Worm (Caenorhabditis elegans) whole organism, young adult: ENCODE measurements around the gene brd-1.

Experiments used
- B0336.3 ChIP-seq: fragments of 200-800 bp; sonication (Bioruptor generic); IDR thresholded peaks from 2 replicates; pipeline ENCODE4 v1.3.6; 2022; ENCODE audit warnings: missing genetic modification characterization, missing compliant biosample characterization
- C17E4.6 ChIP-seq: fragments of 200-800 bp; sonication (Bioruptor generic); IDR thresholded peaks from 2 replicates; pipeline ENCODE4 v1.3.6; 2022; ENCODE audit warnings: missing genetic modification reagents, missing genetic modification characterization, missing compliant biosample characterization
- F37B4.10 ChIP-seq: fragments of 200-800 bp; sonication (Bioruptor generic); IDR thresholded peaks from 2 replicates; pipeline ENCODE4 v1.3.6; 2022; ENCODE audit warnings: missing genetic modification characterization, missing compliant biosample characterization
- F39B2.1 ChIP-seq: fragments of 200-800 bp; sonication (Bioruptor generic); IDR thresholded peaks from 2 replicates; pipeline ENCODE4 v1.3.6; 2022; ENCODE audit warnings: missing genetic modification reagents, missing genetic modification characterization, missing compliant biosample characterization
- F49E8.2 ChIP-seq: sonication (generic microtip); optimal IDR thresholded peaks from 3 replicates; lab custom pipeline; 2017; ENCODE audit warnings: missing genetic modification characterization, mild to moderate bottlenecking, missing compliant biosample characterization, antibody characterized with exemption, moderate library complexity; ENCODE audit not compliant: insufficient read depth
- F57C9.4 ChIP-seq: sonication (generic microtip); optimal IDR thresholded peaks from 2 replicates; lab custom pipeline; 2017; ENCODE audit warnings: mild to moderate bottlenecking, missing genetic modification characterization, missing compliant biosample characterization
- Y53G8AR.9 ChIP-seq: fragments of 200-800 bp; sonication (Bioruptor generic); conservative IDR thresholded peaks from 2 replicates; pipeline ENCODE4 v1.3.6; 2022; ENCODE audit warnings: missing genetic modification reagents, missing genetic modification characterization, missing compliant biosample characterization
- Y56A3A.18 ChIP-seq: fragments of 200-800 bp; sonication (Bioruptor generic); IDR thresholded peaks from 2 replicates; pipeline ENCODE4 v1.3.6; 2022; ENCODE audit warnings: missing genetic modification reagents, missing genetic modification characterization, missing compliant biosample characterization
- ama-1 ChIP-seq, 3 experiments: fragments of 150-350 bp in 1 of 3; sonication (generic microtip) in 2 of 3; optimal IDR thresholded peaks; 2 replicates each; lab custom pipeline; 2014 to 2018; ENCODE audit warnings: missing biosample characterization in 2 of 3, missing genetic modification characterization in 2 of 3, missing genetic modification reagents in 2 of 3
- atf-7 ChIP-seq: sonication (generic microtip); optimal IDR thresholded peaks from 2 replicates; lab custom pipeline; 2017; ENCODE audit warnings: mild to moderate bottlenecking, missing genetic modification characterization, missing compliant biosample characterization
- athp-1 ChIP-seq: sonication (generic microtip); optimal IDR thresholded peaks from 2 replicates; lab custom pipeline; 2017; ENCODE audit warnings: mild to moderate bottlenecking, missing genetic modification characterization, missing compliant biosample characterization
- attf-3 ChIP-seq: fragments of 200-800 bp; sonication (Bioruptor generic); conservative IDR thresholded peaks from 2 replicates; pipeline ENCODE4 v1.3.6; 2022; ENCODE audit warnings: missing genetic modification reagents, missing genetic modification characterization, missing compliant biosample characterization
- attf-6 ChIP-seq: fragments of 200-800 bp; sonication (Bioruptor generic); IDR thresholded peaks from 2 replicates; pipeline ENCODE4 v1.3.6; 2022; ENCODE audit warnings: missing genetic modification reagents, missing genetic modification characterization, missing compliant biosample characterization
- cebp-1 ChIP-seq, 2 experiments: fragments of 200-800 bp in 1 of 2; sonication (Bioruptor generic) in 1 of 2; sonication (generic microtip) in 1 of 2; IDR thresholded peaks in 1 of 2; optimal IDR thresholded peaks in 1 of 2; 2 replicates each; pipeline versions ENCODE4 v1.3.6 to Lab custom; 2017 to 2022; ENCODE audit warnings: missing compliant biosample characterization in 2 of 2, missing genetic modification characterization in 2 of 2, mild to moderate bottlenecking in 1 of 2, missing genetic modification reagents in 1 of 2, moderate library complexity in 1 of 2
- dox-1 ChIP-seq: fragments of 200-800 bp; sonication (Bioruptor generic); IDR thresholded peaks from 2 replicates; pipeline ENCODE4 v1.3.6; 2022; ENCODE audit warnings: missing genetic modification reagents, missing genetic modification characterization, missing compliant biosample characterization
- dpff-1 ChIP-seq: sonication (generic microtip); optimal IDR thresholded peaks from 2 replicates; lab custom pipeline; 2017; ENCODE audit warnings: mild to moderate bottlenecking, missing genetic modification characterization, missing compliant biosample characterization
- dpl-1 ChIP-seq: fragments of 150-350 bp; optimal IDR thresholded peaks from 2 replicates; lab custom pipeline; 2014; ENCODE audit warnings: missing biosample characterization, missing genetic modification reagents, missing genetic modification characterization
- ekl-4 ChIP-seq: fragments of 200-800 bp; sonication (Bioruptor generic); IDR thresholded peaks from 2 replicates; pipeline ENCODE4 v1.3.6; 2022; ENCODE audit warnings: missing genetic modification reagents, missing genetic modification characterization, missing compliant biosample characterization
- fkh-3 ChIP-seq: sonication (generic microtip); optimal IDR thresholded peaks from 2 replicates; lab custom pipeline; 2016; ENCODE audit warnings: mild to moderate bottlenecking, missing genetic modification characterization, missing compliant biosample characterization
- hrde-1 ChIP-seq: sonication (generic microtip); optimal IDR thresholded peaks from 2 replicates; lab custom pipeline; 2016; ENCODE audit warnings: missing genetic modification characterization, mild to moderate bottlenecking, missing compliant biosample characterization, moderate library complexity, missing genotype, missing genetic modification reagents, borderline replicate concordance
- hsf-1 ChIP-seq: fragments of 200-800 bp; sonication (Bioruptor generic); IDR thresholded peaks from 2 replicates; pipeline ENCODE4 v1.3.6; 2022; ENCODE audit warnings: missing genetic modification reagents, missing genetic modification characterization, missing compliant biosample characterization
- lin-26 ChIP-seq: fragments of 200-800 bp; sonication (Bioruptor generic); IDR thresholded peaks from 2 replicates; pipeline ENCODE4 v1.3.6; 2022; ENCODE audit warnings: missing genetic modification reagents, missing genetic modification characterization, missing compliant biosample characterization
- lin-54 ChIP-seq: fragments of 200-800 bp; sonication (Bioruptor generic); optimal IDR thresholded peaks from 2 replicates; lab custom pipeline; 2018; ENCODE audit warnings: mild to moderate bottlenecking, missing genetic modification characterization, missing compliant biosample characterization
- lsl-1 ChIP-seq: fragments of 200-800 bp; sonication (Bioruptor generic); optimal IDR thresholded peaks from 2 replicates; lab custom pipeline; 2018; ENCODE audit warnings: mild to moderate bottlenecking, missing genetic modification characterization, moderate library complexity, missing compliant biosample characterization
- madf-6 ChIP-seq: fragments of 200-800 bp; sonication (Bioruptor generic); IDR thresholded peaks from 2 replicates; pipeline ENCODE4 v1.3.6; 2022; ENCODE audit warnings: missing genetic modification reagents, missing genetic modification characterization, missing compliant biosample characterization
- mcd-1 ChIP-seq: fragments of 200-800 bp; sonication (Bioruptor generic); IDR thresholded peaks from 2 replicates; pipeline ENCODE4 v1.3.6; 2022; ENCODE audit warnings: missing genetic modification reagents, missing genetic modification characterization, missing compliant biosample characterization
- repo-1 ChIP-seq: sonication (generic microtip); optimal IDR thresholded peaks from 2 replicates; lab custom pipeline; 2017; ENCODE audit warnings: mild to moderate bottlenecking, missing genetic modification characterization, missing compliant biosample characterization
- snpc-1.1 ChIP-seq: sonication (generic microtip); optimal IDR thresholded peaks from 2 replicates; lab custom pipeline; 2017; ENCODE audit warnings: missing genetic modification characterization, mild to moderate bottlenecking, missing compliant biosample characterization, antibody characterized with exemption, moderate library complexity, missing genotype, missing genetic modification reagents; ENCODE audit not compliant: insufficient read depth
- snpc-1.3 ChIP-seq: sonication (generic microtip); optimal IDR thresholded peaks from 2 replicates; lab custom pipeline; 2017; ENCODE audit warnings: missing genetic modification characterization, mild to moderate bottlenecking, missing compliant biosample characterization, antibody characterized with exemption, moderate library complexity, missing genotype, missing genetic modification reagents; ENCODE audit not compliant: insufficient read depth
- snpc-3.4 ChIP-seq: sonication (generic microtip); optimal IDR thresholded peaks from 2 replicates; lab custom pipeline; 2017; ENCODE audit warnings: missing genetic modification characterization, mild to moderate bottlenecking, missing compliant biosample characterization, antibody characterized with exemption, moderate library complexity, missing genotype, missing genetic modification reagents
- snpc-4 ChIP-seq, 5 experiments: fragments of 150-350 bp in 1 of 5; sonication (generic microtip) in 4 of 5; optimal IDR thresholded peaks; 2 replicates each; lab custom pipeline; 2014 to 2018; ENCODE audit warnings: missing genetic modification characterization in 5 of 5, missing biosample characterization in 3 of 5, antibody characterized with exemption in 2 of 5, mild to moderate bottlenecking in 2 of 5, missing compliant biosample characterization in 2 of 5, missing genotype in 2 of 5, moderate library complexity in 2 of 5, missing genetic modification reagents in 1 of 5
- tlf-1 ChIP-seq: fragments of 200-800 bp; sonication (Bioruptor generic); optimal IDR thresholded peaks from 2 replicates; lab custom pipeline; 2018; ENCODE audit warnings: mild to moderate bottlenecking, missing genetic modification characterization, missing compliant biosample characterization
- unc-62 ChIP-seq: fragments of 150-350 bp; optimal IDR thresholded peaks from 2 replicates; lab custom pipeline; 2014; ENCODE audit warnings: missing biosample characterization, missing genetic modification reagents, missing genetic modification characterization

The brd-1 gene

ce11 chrIII:6888999-6889824, at the start of gene brd-1, which contains the start of gene K04C2.2:
brd-1 (minus strand) TSS chrIII:6889504.
K04C2.2 (plus strand) TSS chrIII:6889774.
- peak; percentile 23 for TF ChIP-seq dpl-1 (GFP tag; lab: Kevin White, UChicago)
- TF ChIP-seq attf-3 = no peak
- no peak for TF ChIP-seq F39B2.1 (GFP tag; lab: Robert Waterston, UW)
- TF ChIP-seq F37B4.10 (GFP tag; lab: Robert Waterston, UW) = no peak
- 0 out of 2 replicates have a peak, but pooled peaks have one; percentile 27 for TF ChIP-seq lin-26
- no peak for TF ChIP-seq C17E4.6

- no peak for TF ChIP-seq cebp-1 (GFP tag; IDR thresholded peaks at IDR 0.05; lab: Robert Waterston, UW)
- no peak for TF ChIP-seq cebp-1 (tag; optimal IDR thresholded peaks at IDR 0.05; lab: Kevin White, UChicago)
Observed at ce11 chrIII:6935269-6936017, 46.1 kb upstream of the brd-1 start, which contains the start of the genes F57B9.8 and coq-2. F57B9.8 (minus strand) TSS chrIII:6935319. coq-2 (plus strand) TSS chrIII:6935967.

- TF ChIP-seq attf-6 (GFP tag; lab: Robert Waterston, UW) = no peak
- TF ChIP-seq fkh-3 = peak; percentile 76
- TF ChIP-seq ekl-4 (GFP tag; lab: Robert Waterston, UW) = no peak; the same call in 1 of the 2 replicates
- TF ChIP-seq hrde-1 = peak; percentile 46
- TF ChIP-seq dpff-1 (tag; lab: Kevin White, UChicago) = peak; percentile 25
- TF ChIP-seq ama-1 (optimal IDR thresholded peaks at IDR 0.05; lab: Kevin White, UChicago) = no peak
- peak in 1 of 2 experiments; percentile 26 for TF ChIP-seq ama-1 (GFP tag; optimal IDR thresholded peaks at IDR 0.05; lab: Kevin White, UChicago)
- no peak for TF ChIP-seq F57C9.4 (tag; lab: Kevin White, UChicago)
- TF ChIP-seq hsf-1 (GFP tag; lab: Robert Waterston, UW) = peak; percentile 69
- TF ChIP-seq snpc-1.3 (tag; lab: Kevin White, UChicago) = peak; percentile 12
- peak; percentile 32 for TF ChIP-seq athp-1 (tag; lab: Kevin White, UChicago)
- peak; percentile 9 for TF ChIP-seq snpc-1.1
- peak; percentile 82 for TF ChIP-seq B0336.3 (GFP tag; lab: Robert Waterston, UW)
- TF ChIP-seq F49E8.2 (tag; lab: Kevin White, UChicago) = peak; percentile 12
- TF ChIP-seq dox-1 (GFP tag; lab: Robert Waterston, UW) = no peak
- TF ChIP-seq lsl-1 (GFP tag; lab: Kevin White, UChicago) = no peak
- peak; percentile 32 for TF ChIP-seq snpc-3.4
- peak; percentile 35 for TF ChIP-seq tlf-1 (GFP tag; lab: Kevin White, UChicago)
- TF ChIP-seq Y53G8AR.9 (GFP tag; lab: Robert Waterston, UW) = 0 out of 2 replicates have a peak, but pooled peaks have one; percentile 50
- no peak for TF ChIP-seq unc-62 (GFP tag; lab: Kevin White, UChicago)
- no peak for TF ChIP-seq cebp-1 (GFP tag; IDR thresholded peaks at IDR 0.05; lab: Robert Waterston, UW)
- TF ChIP-seq cebp-1 (tag; optimal IDR thresholded peaks at IDR 0.05; lab: Kevin White, UChicago) = peak; percentile 22
- TF ChIP-seq Y56A3A.18 (GFP tag; lab: Robert Waterston, UW) = peak; percentile 35; the same call in 1 of the 2 replicates
- TF ChIP-seq repo-1 (tag; lab: Kevin White, UChicago) = peak; percentile 5
- TF ChIP-seq snpc-4 (GFP tag; optimal IDR thresholded peaks at IDR 0.05; lab: Kevin White, UChicago) = no peak
- TF ChIP-seq snpc-4 (tag; optimal IDR thresholded peaks at IDR 0.05; lab: Kevin White, UChicago) = peak in 1 of 4 experiments; percentile 26
- peak; percentile 56 for TF ChIP-seq madf-6 (GFP tag; lab: Robert Waterston, UW)
- peak; percentile 33 for TF ChIP-seq atf-7
- TF ChIP-seq lin-54 (GFP tag; lab: Kevin White, UChicago) = peak; percentile 24
- TF ChIP-seq mcd-1 = peak; percentile 25; the same call in 1 of the 2 replicates
- TF ChIP-seq, all 124 proteins: peak for 21
Observed at ce11 chrIII:6931896-6932295, 42.6 kb upstream of the brd-1 start, which contains the start of gene byn-1. byn-1 (plus strand) TSS chrIII:6932001.
